Fruit fly (Drosophila melanogaster): ENCODE measurements around the gene pn.
A peak's percentile ranks its signal among the peaks of the same experiment; 100 is the strongest.

The pn gene

dm6 chrX:2158668-2159163 is 22.3 kb upstream of the pn start, which contains the start of gene wapl (continued):
- TF ChIP-seq Vsx1 (GFP tag; optimal IDR thresholded peaks at IDR 0.05): no peak
- TF ChIP-seq exex (tag; optimal IDR thresholded peaks at IDR 0.05): no peak
- peak; percentile 69 for TF ChIP-seq CG14710 (tag; optimal IDR thresholded peaks at IDR 0.05)
- no peak for TF ChIP-seq eyg (GFP tag; optimal IDR thresholded peaks at IDR 0.05)
- no peak for TF ChIP-seq CG4404 (GFP tag; IDR thresholded peaks at IDR 0.05)
- TF ChIP-seq Lim3 (GFP tag; IDR thresholded peaks at IDR 0.05): no peak
- TF ChIP-seq Lhr (GFP tag; optimal IDR thresholded peaks at IDR 0.05): peak; percentile 67
- no peak for TF ChIP-seq CG6254 (GFP tag; optimal IDR thresholded peaks at IDR 0.05)
- TF ChIP-seq CG6272 (GFP tag; IDR thresholded peaks at IDR 0.05): peak; percentile 33; the same call in 1 of the 2 replicates
- no peak for TF ChIP-seq CG7556 (GFP tag; optimal IDR thresholded peaks at IDR 0.05)
- no peak for TF ChIP-seq Hr3 (GFP tag; optimal IDR thresholded peaks at IDR 0.05)
- no peak for TF ChIP-seq H15 (GFP tag; IDR thresholded peaks at IDR 0.05)
- TF ChIP-seq Blimp-1 (GFP tag; optimal IDR thresholded peaks at IDR 0.05): peak; percentile 6
- no peak for TF ChIP-seq CG11398 (GFP tag; optimal IDR thresholded peaks at IDR 0.05)
- TF ChIP-seq CG43689 (GFP tag; IDR thresholded peaks at IDR 0.05): no peak
- TF ChIP-seq tap (tag; optimal IDR thresholded peaks at IDR 0.05): no peak
- TF ChIP-seq Xbp1 (GFP tag; optimal IDR thresholded peaks at IDR 0.05): peak; percentile 46
- peak; percentile 94 for TF ChIP-seq E2f2 (GFP tag; IDR thresholded peaks at IDR 0.05)
- peak; percentile 96 for TF ChIP-seq CG13287 (GFP tag; IDR thresholded peaks at IDR 0.05; ENCODE audit: partially characterized antibody)
- TF ChIP-seq prd (optimal IDR thresholded peaks at IDR 0.05): no peak
- peak; percentile 32; the same call in 1 of the 3 replicates for TF ChIP-seq prd (GFP tag; IDR thresholded peaks at IDR 0.05)
- TF ChIP-seq Doc2 (GFP tag; IDR thresholded peaks at IDR 0.05): no peak
- no peak for TF ChIP-seq z (GFP tag; IDR thresholded peaks at IDR 0.05)
- TF ChIP-seq dimm (GFP tag; IDR thresholded peaks at IDR 0.05): no peak
- peak; percentile 92 for TF ChIP-seq Med (GFP tag)
- TF ChIP-seq vfl (GFP tag; optimal IDR thresholded peaks at IDR 0.05): peak; percentile 26
- TF ChIP-seq kah (GFP tag; optimal IDR thresholded peaks at IDR 0.05): no peak
- peak; percentile 92 for TF ChIP-seq CG7963 (GFP tag; IDR thresholded peaks at IDR 0.05; ENCODE audit: partially characterized antibody)
- no peak for TF ChIP-seq CG8924 (tag; optimal IDR thresholded peaks at IDR 0.05)
- peak; percentile 12 for TF ChIP-seq CG12155 (GFP tag; optimal IDR thresholded peaks at IDR 0.05)
- TF ChIP-seq CG2199 (GFP tag; IDR thresholded peaks at IDR 0.05): no peak
- no peak for TF ChIP-seq CG3065 (GFP tag; optimal IDR thresholded peaks at IDR 0.05)
- peak; percentile 5 for TF ChIP-seq CG2202 (tag; optimal IDR thresholded peaks at IDR 0.05)
- no peak for TF ChIP-seq Trl (optimal IDR thresholded peaks at IDR 0.05)
- TF ChIP-seq Trl (GFP tag; optimal IDR thresholded peaks at IDR 0.05): peak; percentile 22
- TF ChIP-seq nerfin-1 (tag; optimal IDR thresholded peaks at IDR 0.05): no peak
- 0 out of 2 replicates have a peak, but pooled peaks have one; percentile 32 for TF ChIP-seq sob (GFP tag; IDR thresholded peaks at IDR 0.05)
- no peak for TF ChIP-seq insv (GFP tag; optimal IDR thresholded peaks at IDR 0.05)
- TF ChIP-seq Dref (GFP tag; IDR thresholded peaks at IDR 0.05): peak; percentile 96
- no peak for TF ChIP-seq twi (tag; optimal IDR thresholded peaks at IDR 0.05)
- TF ChIP-seq CG3726 (GFP tag; IDR thresholded peaks at IDR 0.05): no peak
- TF ChIP-seq CG18262 (tag; optimal IDR thresholded peaks at IDR 0.05): no peak
- TF ChIP-seq lab (GFP tag; optimal IDR thresholded peaks at IDR 0.05): peak; percentile 19
- TF ChIP-seq pb (GFP tag; optimal IDR thresholded peaks at IDR 0.05): no peak
- no peak for TF ChIP-seq wdn (GFP tag; IDR thresholded peaks at IDR 0.05)
- no peak for TF ChIP-seq CG10959 (GFP tag; IDR thresholded peaks at IDR 0.05)
- peak; percentile 86 for TF ChIP-seq MESR4 (GFP tag; optimal IDR thresholded peaks at IDR 0.05)
- no peak for TF ChIP-seq CG10209 (GFP tag; optimal IDR thresholded peaks at IDR 0.05)
- no peak for TF ChIP-seq CG9727 (GFP tag; optimal IDR thresholded peaks at IDR 0.05)
- no peak for TF ChIP-seq GATAe (GFP tag; conservative IDR thresholded peaks at IDR 0.05)
- no peak for TF ChIP-seq CG5245 (GFP tag; optimal IDR thresholded peaks at IDR 0.05)
- no peak for TF ChIP-seq wor (GFP tag; IDR thresholded peaks at IDR 0.05)
